Worm (Caenorhabditis elegans): ENCODE data around the gene sre-12.

ce11 chrV:7017059-7017458 is 38.1 kb upstream of the sre-12 start, which contains the start of gene srsx-32:
- TF ChIP-seq nhr-21 (tag; optimal IDR thresholded peaks at IDR 0.05): no peak
- TF ChIP-seq blmp-1 (tag; optimal IDR thresholded peaks at IDR 0.05; ENCODE audit: insufficient read depth): no peak
- TF ChIP-seq alr-1 (tag; optimal IDR thresholded peaks at IDR 0.05): no peak
- TF ChIP-seq nhr-12 (tag; optimal IDR thresholded peaks at IDR 0.05): no peak
- TF ChIP-seq lin-39 (tag; optimal IDR thresholded peaks at IDR 0.05): no peak
- TF ChIP-seq unc-39 (tag; optimal IDR thresholded peaks at IDR 0.05): no peak
- TF ChIP-seq nhr-77 (tag; optimal IDR thresholded peaks at IDR 0.05): no peak
- TF ChIP-seq elt-1 (tag; optimal IDR thresholded peaks at IDR 0.05): no peak
- TF ChIP-seq ztf-4 (tag; optimal IDR thresholded peaks at IDR 0.05): no peak
- no peak for TF ChIP-seq ztf-11 (tag; optimal IDR thresholded peaks at IDR 0.05)
- no peak for TF ChIP-seq nhr-237 (tag; optimal IDR thresholded peaks at IDR 0.05)
- no peak for TF ChIP-seq snpc-4 (tag; optimal IDR thresholded peaks at IDR 0.05)
- TF ChIP-seq R02D3.7 (tag; optimal IDR thresholded peaks at IDR 0.05): no peak
- no peak for TF ChIP-seq lsy-2 (tag; optimal IDR thresholded peaks at IDR 0.05)

Measured in whole organism, L2 larva.